Fruit fly (Drosophila melanogaster): Measurements from ENCODE around the gene bbx.

Gene bbx

DNA sequence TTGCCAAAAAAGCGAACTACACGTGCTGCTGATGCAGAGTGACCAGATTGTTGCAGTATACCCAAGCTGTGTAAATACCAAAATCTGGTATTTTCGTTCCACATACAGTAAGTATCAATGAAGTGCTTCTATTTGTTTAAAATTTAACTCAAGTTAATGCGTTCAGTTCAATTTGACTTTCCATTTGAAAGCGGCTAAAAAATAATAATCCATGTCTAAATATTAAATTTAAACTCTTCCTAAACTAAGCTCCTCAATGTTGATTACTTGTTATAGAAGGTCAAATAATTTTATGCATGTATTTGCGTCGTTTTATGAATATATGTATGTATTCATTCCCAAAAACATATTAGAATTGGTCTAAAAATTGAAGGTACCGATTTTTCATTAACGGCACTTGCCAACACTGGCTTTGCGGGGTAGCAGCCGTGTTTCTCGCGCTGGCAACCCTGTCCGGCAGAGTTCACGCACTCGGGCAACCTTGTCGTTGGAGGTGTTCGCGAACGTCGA lies 13.0 kb upstream of the bbx start, which contains the start of the genes peng and sol (continued):
- TF ChIP-seq danr (GFP tag; IDR thresholded peaks at IDR 0.05), result peak; percentile 45; the same call in 1 of the 2 replicates
- TF ChIP-seq Vsx1 (GFP tag; optimal IDR thresholded peaks at IDR 0.05), result no peak
- TF ChIP-seq sr (GFP tag; IDR thresholded peaks at IDR 0.05), result no peak
- peak; percentile 78 for TF ChIP-seq bab2 (GFP tag; optimal IDR thresholded peaks at IDR 0.05)
- peak; percentile 58 for TF ChIP-seq lmd (GFP tag; IDR thresholded peaks at IDR 0.05)
- TF ChIP-seq CG15696 (tag; optimal IDR thresholded peaks at IDR 0.05), result peak; percentile 60
- peak; percentile 85 for TF ChIP-seq mam (GFP tag; optimal IDR thresholded peaks at IDR 0.05)
- no peak for TF ChIP-seq Doc3 (GFP tag; IDR thresholded peaks at IDR 0.05; ENCODE audit: partially characterized antibody)
- peak; percentile 78 for TF ChIP-seq zfh2 (GFP tag; optimal IDR thresholded peaks at IDR 0.05)
- peak; percentile 53 for TF ChIP-seq esg (GFP tag; conservative IDR thresholded peaks at IDR 0.05)
- peak; percentile 44 for TF ChIP-seq ems (GFP tag; optimal IDR thresholded peaks at IDR 0.05)
- peak; percentile 66 for TF ChIP-seq Dek (tag; optimal IDR thresholded peaks at IDR 0.05)
- peak; percentile 92 for TF ChIP-seq Med (GFP tag)
- TF ChIP-seq CG14014 (GFP tag; IDR thresholded peaks at IDR 0.05), result peak; percentile 52; the same call in 1 of the 2 replicates
- peak; percentile 48; the same call in 1 of the 2 replicates for TF ChIP-seq ara (GFP tag; IDR thresholded peaks at IDR 0.05)
- TF ChIP-seq tio (GFP tag; optimal IDR thresholded peaks at IDR 0.05), result no peak
- peak; percentile 54 for TF ChIP-seq CG15514 (GFP tag; optimal IDR thresholded peaks at IDR 0.05)
- TF ChIP-seq Eip74EF (GFP tag; optimal IDR thresholded peaks at IDR 0.05), result no peak
- no peak for TF ChIP-seq fru (optimal IDR thresholded peaks at IDR 0.05)
- no peak for TF ChIP-seq tll (GFP tag; optimal IDR thresholded peaks at IDR 0.05)
- TF ChIP-seq Nf-YA (GFP tag; IDR thresholded peaks at IDR 0.05), result no peak
- TF ChIP-seq Stat92E (GFP tag; optimal IDR thresholded peaks at IDR 0.05), result no peak
- TF ChIP-seq crp (GFP tag; optimal IDR thresholded peaks at IDR 0.05), result peak in 1 of 2 experiments; percentile 29
- TF ChIP-seq CG8388 (GFP tag; optimal IDR thresholded peaks at IDR 0.05), result peak; percentile 61
- TF ChIP-seq da (GFP tag; optimal IDR thresholded peaks at IDR 0.05), result peak; percentile 12
- no peak for TF ChIP-seq Lim3 (GFP tag; IDR thresholded peaks at IDR 0.05)
- no peak for TF ChIP-seq salm (tag; optimal IDR thresholded peaks at IDR 0.05)
- TF ChIP-seq pros (GFP tag; optimal IDR thresholded peaks at IDR 0.05), result no peak
- peak; percentile 47 for TF ChIP-seq schlank (tag; optimal IDR thresholded peaks at IDR 0.05)
- TF ChIP-seq Atf3 (GFP tag; optimal IDR thresholded peaks at IDR 0.05), result peak; percentile 53
- TF ChIP-seq CG16779 (GFP tag; IDR thresholded peaks at IDR 0.05), result no peak
- TF ChIP-seq nerfin-1 (tag; optimal IDR thresholded peaks at IDR 0.05), result peak; percentile 45
- TF ChIP-seq br (optimal IDR thresholded peaks at IDR 0.05), result no peak
- no peak for TF ChIP-seq MTF-1 (GFP tag; optimal IDR thresholded peaks at IDR 0.05; ENCODE audit: borderline replicate concordance)
- TF ChIP-seq Nf-YB (GFP tag; optimal IDR thresholded peaks at IDR 0.05), result peak; percentile 45
- peak; percentile 46 for TF ChIP-seq E2f2 (GFP tag; IDR thresholded peaks at IDR 0.05)
- TF ChIP-seq rib (GFP tag; IDR thresholded peaks at IDR 0.05), result peak; percentile 42; the same call in 1 of the 2 replicates
- TF ChIP-seq Lpt (GFP tag; optimal IDR thresholded peaks at IDR 0.05), result no peak
- TF ChIP-seq CG10462 (GFP tag; optimal IDR thresholded peaks at IDR 0.05), result peak; percentile 79
- no peak for TF ChIP-seq CG12769 (tag; optimal IDR thresholded peaks at IDR 0.05)
- peak; percentile 57 for TF ChIP-seq CG18619 (GFP tag; optimal IDR thresholded peaks at IDR 0.05)
- peak; percentile 74 for TF ChIP-seq az2 (GFP tag; optimal IDR thresholded peaks at IDR 0.05)
- peak; percentile 34 for TF ChIP-seq CG2202 (tag; optimal IDR thresholded peaks at IDR 0.05)
- peak; percentile 76 for TF ChIP-seq CG13775 (GFP tag; optimal IDR thresholded peaks at IDR 0.05)
- TF ChIP-seq CG10267 (tag; optimal IDR thresholded peaks at IDR 0.05), result peak; percentile 93
- TF ChIP-seq lbe (GFP tag; optimal IDR thresholded peaks at IDR 0.05), result peak; percentile 31
- peak; percentile 50; the same call in 1 of the 2 replicates for TF ChIP-seq sisA (GFP tag; IDR thresholded peaks at IDR 0.05)
- TF ChIP-seq Dll (GFP tag; IDR thresholded peaks at IDR 0.05; ENCODE audit: partially characterized antibody), result 0 out of 4 replicates have a peak, but pooled peaks have one; percentile 30
- TF ChIP-seq lilli (GFP tag; optimal IDR thresholded peaks at IDR 0.05), result peak; percentile 87
- peak; percentile 24 for TF ChIP-seq odd (GFP tag; optimal IDR thresholded peaks at IDR 0.05)

Measured in whole organism, embryonic.